Worm (Caenorhabditis elegans) whole organism, late embryonic: ENCODE measurements around the gene C30B5.6.

Source experiments
- T23F11.4 ChIP-seq: fragments of 200-800 bp; sonication (Bioruptor generic); optimal IDR thresholded peaks from 2 replicates; lab custom pipeline; 2018; ENCODE audit warnings: mild to moderate bottlenecking, missing genetic modification characterization, missing compliant biosample characterization
- ama-1 ChIP-seq: fragments of 150-350 bp; optimal IDR thresholded peaks from 2 replicates; lab custom pipeline; 2014
- ceh-14 ChIP-seq: sonication (generic microtip); optimal IDR thresholded peaks from 2 replicates; lab custom pipeline; 2016; ENCODE audit warnings: missing genotype, missing genetic modification characterization, missing compliant biosample characterization
- ceh-18 ChIP-seq: sonication (generic microtip); optimal IDR thresholded peaks from 2 replicates; lab custom pipeline; 2016; ENCODE audit warnings: missing genetic modification characterization, missing compliant biosample characterization
- ceh-19 ChIP-seq: fragments of 200-800 bp; sonication (Bioruptor generic); optimal IDR thresholded peaks from 2 replicates; lab custom pipeline; 2018; ENCODE audit warnings: mild to moderate bottlenecking, missing genetic modification characterization, missing compliant biosample characterization
- ceh-30 ChIP-seq: fragments of 150-350 bp; optimal IDR thresholded peaks from 2 replicates; lab custom pipeline; 2014; ENCODE audit warnings: missing biosample characterization, missing genetic modification characterization
- ceh-34 ChIP-seq: sonication (generic microtip); optimal IDR thresholded peaks from 2 replicates; lab custom pipeline; 2016; ENCODE audit warnings: mild to moderate bottlenecking, missing genetic modification characterization, missing compliant biosample characterization
- ceh-45 ChIP-seq: fragments of 200-800 bp; sonication (Bioruptor generic); IDR thresholded peaks from 2 replicates; pipeline ENCODE4 v1.3.6; 2022; ENCODE audit warnings: missing genetic modification reagents, missing genetic modification characterization, missing compliant biosample characterization
- ceh-48 ChIP-seq: sonication (generic microtip); optimal IDR thresholded peaks from 2 replicates; lab custom pipeline; 2016; ENCODE audit warnings: missing genetic modification characterization, inconsistent platforms, missing compliant biosample characterization
- ceh-6 ChIP-seq: fragments of 200-800 bp; sonication (Bioruptor generic); optimal IDR thresholded peaks from 2 replicates; lab custom pipeline; 2018; ENCODE audit warnings: mild to moderate bottlenecking, missing genetic modification characterization, missing compliant biosample characterization
- dmd-4 ChIP-seq: sonication (generic microtip); optimal IDR thresholded peaks from 2 replicates; lab custom pipeline; 2016; ENCODE audit warnings: borderline replicate concordance, missing genetic modification characterization, missing compliant biosample characterization
- dve-1 ChIP-seq: sonication (generic microtip); optimal IDR thresholded peaks from 2 replicates; lab custom pipeline; 2017; ENCODE audit warnings: antibody characterized with exemption, mild to moderate bottlenecking, missing genetic modification characterization, missing compliant biosample characterization
- elt-2 ChIP-seq: sonication (generic microtip); optimal IDR thresholded peaks from 2 replicates; lab custom pipeline; 2016; ENCODE audit warnings: missing genetic modification reagents, missing genetic modification characterization, missing compliant biosample characterization
- fkh-6 ChIP-seq: sonication (generic microtip); optimal IDR thresholded peaks from 2 replicates; lab custom pipeline; 2016; ENCODE audit warnings: missing genetic modification characterization, missing compliant biosample characterization
- gmeb-2 ChIP-seq: sonication (generic microtip); optimal IDR thresholded peaks from 2 replicates; lab custom pipeline; 2016; ENCODE audit warnings: missing genetic modification characterization, inconsistent platforms, missing compliant biosample characterization
- hlh-30 ChIP-seq: sonication (generic microtip); optimal IDR thresholded peaks from 2 replicates; lab custom pipeline; 2017; ENCODE audit warnings: antibody characterized with exemption, missing genetic modification characterization, missing compliant biosample characterization; ENCODE audit not compliant: insufficient read depth
- hlh-6 ChIP-seq: sonication (generic microtip); optimal IDR thresholded peaks from 2 replicates; lab custom pipeline; 2016; ENCODE audit warnings: missing genotype, missing genetic modification characterization, missing compliant biosample characterization
- hlh-8 ChIP-seq: sonication (generic microtip); optimal IDR thresholded peaks from 2 replicates; lab custom pipeline; 2016; ENCODE audit warnings: missing genotype, missing genetic modification characterization, missing compliant biosample characterization
- lim-6 ChIP-seq: sonication (generic microtip); optimal IDR thresholded peaks from 2 replicates; lab custom pipeline; 2016; ENCODE audit warnings: missing genetic modification characterization, missing compliant biosample characterization
- lin-11 ChIP-seq: fragments of 200-800 bp; sonication (Bioruptor generic); optimal IDR thresholded peaks from 2 replicates; lab custom pipeline; 2018; ENCODE audit warnings: mild to moderate bottlenecking, missing genetic modification characterization, missing compliant biosample characterization
- madf-2 ChIP-seq: sonication (generic microtip); optimal IDR thresholded peaks from 2 replicates; lab custom pipeline; 2017; ENCODE audit warnings: missing genetic modification characterization, missing compliant biosample characterization
- nfya-1 ChIP-seq: sonication (generic microtip); optimal IDR thresholded peaks from 2 replicates; lab custom pipeline; 2017; ENCODE audit warnings: missing genetic modification characterization, mild to moderate bottlenecking, missing compliant biosample characterization, antibody characterized with exemption, moderate library complexity
- nhr-11 ChIP-seq: fragments of 150-350 bp; optimal IDR thresholded peaks from 2 replicates; lab custom pipeline; 2014; ENCODE audit warnings: missing biosample characterization, missing genetic modification characterization
- nhr-232 ChIP-seq: sonication (generic microtip); optimal IDR thresholded peaks from 2 replicates; lab custom pipeline; 2016; ENCODE audit warnings: missing genetic modification characterization, missing compliant biosample characterization
- npax-4 ChIP-seq: sonication (generic microtip); optimal IDR thresholded peaks from 2 replicates; lab custom pipeline; 2016; ENCODE audit warnings: missing genetic modification characterization, missing compliant biosample characterization
- pha-2 ChIP-seq: sonication (generic microtip); optimal IDR thresholded peaks from 2 replicates; lab custom pipeline; 2017; ENCODE audit warnings: mild to moderate bottlenecking, missing genetic modification characterization, missing compliant biosample characterization
- pha-4 ChIP-seq: fragments of 150-350 bp; optimal IDR thresholded peaks from 2 replicates; lab custom pipeline; 2018; ENCODE audit warnings: missing biosample characterization, missing genetic modification reagents, missing genetic modification characterization
- pqm-1 ChIP-seq: sonication (generic microtip); optimal IDR thresholded peaks from 2 replicates; lab custom pipeline; 2016; ENCODE audit warnings: missing genetic modification characterization, missing compliant biosample characterization
- pros-1 ChIP-seq: fragments of 150-350 bp; optimal IDR thresholded peaks from 2 replicates; lab custom pipeline; 2014; ENCODE audit warnings: missing biosample characterization, missing genetic modification reagents, missing genetic modification characterization
- sdc-2 ChIP-seq: sonication (generic microtip); optimal IDR thresholded peaks from 2 replicates; lab custom pipeline; 2016; ENCODE audit warnings: missing genotype, missing genetic modification characterization, missing compliant biosample characterization
- sox-4 ChIP-seq: sonication (generic microtip); optimal IDR thresholded peaks from 2 replicates; lab custom pipeline; 2017; ENCODE audit warnings: mild to moderate bottlenecking, missing genetic modification characterization, inconsistent platforms, missing compliant biosample characterization
- syd-9 ChIP-seq: sonication (generic microtip); optimal IDR thresholded peaks from 2 replicates; lab custom pipeline; 2016; ENCODE audit warnings: mild to moderate bottlenecking, missing genetic modification characterization, moderate library complexity, missing compliant biosample characterization
- tbx-7 ChIP-seq: sonication (generic microtip); optimal IDR thresholded peaks from 2 replicates; lab custom pipeline; 2016; ENCODE audit warnings: missing genotype, missing genetic modification characterization, missing compliant biosample characterization
- ttx-3 ChIP-seq: sonication (generic microtip); optimal IDR thresholded peaks from 2 replicates; lab custom pipeline; 2016; ENCODE audit warnings: missing genetic modification reagents, missing genetic modification characterization, missing compliant biosample characterization
- unc-42 ChIP-seq: sonication (generic microtip); optimal IDR thresholded peaks from 2 replicates; lab custom pipeline; 2016; ENCODE audit warnings: missing genotype, missing genetic modification characterization, missing compliant biosample characterization
- unc-55 ChIP-seq: sonication (generic microtip); optimal IDR thresholded peaks from 2 replicates; lab custom pipeline; 2017; ENCODE audit warnings: missing biosample characterization, missing genetic modification reagents, missing genetic modification characterization
- unc-86 ChIP-seq: sonication (generic microtip); optimal IDR thresholded peaks from 2 replicates; lab custom pipeline; 2016; ENCODE audit warnings: missing genetic modification characterization, missing compliant biosample characterization
- ztf-16 ChIP-seq: sonication (generic microtip); optimal IDR thresholded peaks from 2 replicates; lab custom pipeline; 2017; ENCODE audit warnings: missing genetic modification characterization, missing compliant biosample characterization

The C30B5.6 gene

DNA sequence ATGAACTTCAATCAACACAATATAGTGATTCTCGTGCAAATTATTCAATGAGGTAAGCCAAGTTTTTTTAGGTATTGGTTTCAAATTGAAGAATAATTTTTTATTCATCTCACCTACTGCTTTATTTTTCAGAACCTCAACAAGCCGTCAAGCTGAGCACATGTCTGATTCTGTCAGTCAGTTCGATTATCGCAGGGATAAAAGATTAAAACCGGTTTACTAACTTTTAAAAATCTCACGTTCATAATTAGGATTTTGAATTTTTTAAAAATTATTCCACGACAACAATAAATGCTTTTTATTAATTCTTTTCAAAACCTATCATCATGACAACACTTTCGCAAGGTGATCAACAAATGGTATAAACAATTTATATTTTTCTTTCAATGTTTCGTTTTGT, 39.8 kb upstream of the C30B5.6 start, which contains the start of gene F13H8.12:
F13H8.12 (plus strand) TSS at position 301 of the 400 bp plus-strand sequence.
- no peak for TF ChIP-seq ceh-48
- TF ChIP-seq, all 69 proteins: peak for 0

DNA sequence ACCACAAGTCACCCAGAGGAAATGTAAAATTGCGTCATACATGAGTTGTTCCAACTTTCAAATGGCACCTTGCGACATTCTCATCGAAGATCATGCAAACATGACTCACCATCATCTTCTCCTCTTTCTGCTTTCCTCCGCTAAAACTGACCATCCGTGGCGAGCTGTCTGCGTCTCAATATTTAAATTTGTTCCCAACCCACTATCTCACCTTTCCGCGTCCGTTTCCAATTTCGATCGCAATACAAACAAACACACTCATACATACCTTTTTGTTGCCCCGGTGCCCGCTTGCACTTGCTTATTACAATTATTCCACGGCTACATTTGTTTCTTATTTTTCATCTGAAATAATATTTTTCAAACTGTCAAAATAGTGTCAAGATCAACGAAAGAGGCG, 38.2 kb upstream of the C30B5.6 start, which contains the start of gene nmgp-1:
nmgp-1 (plus strand) TSS at position 174 of the 400 bp plus-strand sequence.
- TF ChIP-seq ceh-18 (tag; lab: Kevin White, UChicago) (no peak), ceh-14 (tag; lab: Kevin White, UChicago) (no peak), hlh-8 (tag; lab: Kevin White, UChicago) (no peak), ceh-34 (tag; lab: Kevin White, UChicago) (peak; percentile 54), ceh-19 (GFP tag; lab: Kevin White, UChicago) (no peak)
- TF ChIP-seq, all 69 proteins: peak for 1

DNA sequence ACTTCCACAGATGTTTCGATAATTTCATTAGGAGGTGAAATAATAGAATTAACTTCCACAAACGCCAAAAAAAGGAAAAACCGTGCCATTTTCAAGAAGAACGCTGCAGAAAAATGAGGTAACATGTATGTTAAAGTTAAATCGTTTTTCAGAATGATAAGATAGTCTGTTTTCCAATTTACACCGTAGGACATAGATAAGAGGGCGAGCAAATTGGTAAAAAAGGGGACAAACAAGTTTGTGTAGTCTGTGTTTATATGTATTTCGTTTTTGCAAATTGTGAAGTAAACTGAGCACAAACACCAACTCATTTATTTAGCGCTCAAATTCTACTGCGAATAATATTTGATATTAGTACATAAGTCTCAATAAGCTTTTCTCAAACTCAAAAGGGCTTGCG, 37.4 kb upstream of the C30B5.6 start, which contains the start of gene F13H8.11:
F13H8.11 (minus strand) TSS at position 155 of the 400 bp plus-strand sequence.
- peak; percentile 10 for TF ChIP-seq elt-2
- TF ChIP-seq gmeb-2: no peak

DNA sequence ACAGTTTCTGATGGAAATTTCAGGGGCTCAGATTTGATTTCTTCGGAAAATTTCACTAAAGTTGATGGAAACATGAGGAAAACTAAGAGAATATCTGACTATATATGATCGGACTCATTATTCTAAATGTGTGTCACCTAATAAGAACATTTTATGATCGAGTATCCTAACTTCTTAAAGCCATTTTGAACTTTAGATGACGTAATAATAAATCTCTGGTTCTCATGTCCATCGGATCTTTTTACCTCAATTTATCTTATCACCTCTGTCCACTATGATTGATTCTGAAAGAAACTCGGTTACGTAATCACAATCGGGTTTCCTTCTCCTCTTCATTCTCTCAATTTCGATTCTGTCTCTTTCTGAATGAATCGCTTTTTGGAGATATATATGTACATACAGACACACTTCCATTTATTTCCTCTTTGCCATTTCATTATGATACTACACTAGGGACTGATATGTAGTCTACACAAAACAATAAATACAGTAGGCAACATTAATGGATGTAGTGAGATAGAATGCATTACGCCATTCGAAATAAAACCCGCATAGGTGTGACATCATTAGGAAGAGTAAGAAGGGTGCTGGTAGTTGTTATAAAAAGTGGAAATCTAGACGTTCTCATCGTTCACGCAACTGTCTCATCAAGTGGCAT, 34.9 kb upstream of the C30B5.6 start:
- no peak for TF ChIP-seq syd-9
- no peak for TF ChIP-seq ama-1
- no peak for TF ChIP-seq nfya-1 (tag; lab: Kevin White, UChicago)
- no peak for TF ChIP-seq npax-4
- TF ChIP-seq T23F11.4 (GFP tag; lab: Kevin White, UChicago): no peak
- TF ChIP-seq elt-2: no peak
- no peak for TF ChIP-seq ztf-16
- no peak for TF ChIP-seq dmd-4 (tag; lab: Kevin White, UChicago)
- no peak for TF ChIP-seq hlh-6 (tag; lab: Kevin White, UChicago)
- no peak for TF ChIP-seq unc-42 (tag; lab: Kevin White, UChicago)
- TF ChIP-seq pqm-1 (tag; lab: Kevin White, UChicago): no peak
- no peak for TF ChIP-seq ceh-6 (GFP tag; lab: Kevin White, UChicago)
- no peak for TF ChIP-seq nhr-11 (tag; lab: Kevin White, UChicago)
- TF ChIP-seq unc-86: no peak

DNA sequence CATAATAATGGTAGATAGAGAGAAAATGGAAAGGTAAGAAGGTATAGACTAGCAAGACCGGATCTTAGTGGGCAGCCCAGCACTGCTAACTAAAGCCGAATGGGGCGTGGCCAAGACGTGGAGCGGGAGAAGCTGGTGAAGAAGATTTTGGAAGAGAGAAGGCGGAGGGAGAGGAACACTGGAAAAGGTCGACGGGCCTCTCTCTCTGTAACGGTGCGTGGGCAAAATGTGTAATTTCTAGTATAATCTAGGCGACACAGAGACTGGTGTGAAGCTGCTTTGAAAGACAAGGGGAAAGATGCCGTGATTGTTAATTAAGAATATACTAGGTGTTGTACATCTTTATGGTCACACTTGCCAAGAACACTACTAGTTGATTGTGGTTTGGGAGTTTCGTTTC, 33.6 kb upstream of the C30B5.6 start, which contains the start of gene F13H8.5:
F13H8.5 (minus strand) TSS at position 101 of the 400 bp plus-strand sequence.
- TF ChIP-seq ceh-48: no peak
- no peak for TF ChIP-seq gmeb-2
- no peak for TF ChIP-seq fkh-6 (tag; lab: Kevin White, UChicago)
- no peak for TF ChIP-seq madf-2 (tag; lab: Kevin White, UChicago)
- TF ChIP-seq nfya-1 (tag; lab: Kevin White, UChicago): no peak
- TF ChIP-seq ttx-3 (tag; lab: Kevin White, UChicago): no peak
- no peak for TF ChIP-seq pha-4 (tag; lab: Kevin White, UChicago)
- no peak for TF ChIP-seq unc-42 (tag; lab: Kevin White, UChicago)
- TF ChIP-seq lim-6: no peak
- TF ChIP-seq ceh-34 (tag; lab: Kevin White, UChicago): no peak
- TF ChIP-seq ceh-6 (GFP tag; lab: Kevin White, UChicago): no peak
- TF ChIP-seq lin-11: no peak
- TF ChIP-seq pha-2: no peak

DNA sequence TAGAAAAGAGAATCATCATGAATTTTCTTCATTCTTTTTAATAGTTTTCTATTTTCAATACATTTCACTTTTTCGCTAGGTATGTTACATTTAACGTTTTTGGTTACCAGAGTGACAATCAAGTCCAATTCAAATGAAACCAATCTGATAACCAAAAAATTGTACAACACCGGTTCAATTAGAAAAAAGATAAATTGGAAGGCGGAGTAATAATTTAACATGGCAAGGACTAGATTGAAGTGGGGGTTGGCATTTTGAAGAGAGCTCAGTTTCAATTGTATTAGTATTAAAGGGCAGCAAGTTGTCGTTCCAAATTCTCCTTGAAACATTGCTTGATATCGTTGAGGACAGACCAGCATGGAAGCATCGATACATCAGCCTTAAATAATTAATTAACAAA, 30.2 kb upstream of the C30B5.6 start:
- TF ChIP-seq hlh-6 (tag; lab: Kevin White, UChicago): no peak
- no peak for TF ChIP-seq hlh-8 (tag; lab: Kevin White, UChicago)
- TF ChIP-seq sox-4 (tag; lab: Kevin White, UChicago): no peak
- no peak for TF ChIP-seq lim-6
- no peak for TF ChIP-seq ceh-30 (tag; lab: Kevin White, UChicago)
- TF ChIP-seq ceh-45 (GFP tag; lab: Robert Waterston, UW): no peak
- no peak for TF ChIP-seq ceh-6 (GFP tag; lab: Kevin White, UChicago)
- no peak for TF ChIP-seq dve-1 (tag; lab: Kevin White, UChicago)
- TF ChIP-seq madf-2 (tag; lab: Kevin White, UChicago): no peak
- TF ChIP-seq nhr-232: no peak
- no peak for TF ChIP-seq tbx-7 (tag; lab: Kevin White, UChicago)
- no peak for TF ChIP-seq hlh-30 (tag; lab: Kevin White, UChicago)
- no peak for TF ChIP-seq dmd-4 (tag; lab: Kevin White, UChicago)
- no peak for TF ChIP-seq unc-55 (GFP tag; lab: Kevin White, UChicago)
- TF ChIP-seq unc-86: no peak
- TF ChIP-seq pros-1: no peak
- TF ChIP-seq syd-9: no peak
- TF ChIP-seq sdc-2 (tag; lab: Kevin White, UChicago): no peak
